Fruit fly (Drosophila melanogaster): ENCODE data around the gene ringer.

The ringer gene

DNA sequence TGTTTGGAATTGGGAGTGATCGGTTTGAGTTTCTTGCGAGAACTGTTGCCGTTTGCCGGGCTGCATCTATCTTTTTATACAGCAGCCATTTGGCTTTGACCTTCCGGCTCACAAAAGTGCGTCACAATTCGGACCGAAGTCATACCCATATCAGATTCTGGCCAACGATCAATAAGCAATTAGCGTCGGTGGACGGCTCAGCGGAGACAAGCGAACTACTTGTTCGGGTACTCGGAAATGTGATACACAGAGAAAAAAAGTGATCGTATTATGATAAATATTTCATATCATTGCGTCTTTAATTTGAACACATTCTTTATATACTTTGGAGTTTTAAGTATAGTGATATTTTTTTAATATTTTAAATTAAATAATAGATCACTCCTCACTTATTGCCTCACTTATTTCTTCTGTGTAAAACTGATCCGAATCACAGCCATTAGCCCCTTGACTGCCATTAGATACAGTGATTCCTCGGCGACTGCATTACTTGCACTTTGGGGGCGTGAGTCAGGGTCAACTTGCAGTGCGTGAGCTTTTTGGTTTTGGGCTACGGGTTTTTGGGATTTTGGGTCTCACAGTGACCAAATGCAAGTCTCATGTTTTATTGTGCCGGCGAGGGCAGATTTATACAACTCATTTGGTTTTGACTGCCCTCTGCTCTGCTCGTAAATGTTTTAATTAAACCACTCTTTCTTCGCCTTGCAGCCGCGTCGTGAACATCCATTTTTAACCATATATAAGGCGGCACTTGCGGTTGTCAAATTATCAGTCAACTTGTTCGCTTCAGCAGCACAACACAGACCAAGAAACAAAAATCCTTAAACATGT, 53.2 kb downstream of the ringer start, which contains the start of the genes CG13043 and CG13063 (continued):
- TF ChIP-seq YL-1 (GFP tag; optimal IDR thresholded peaks at IDR 0.05) (no peak), sob (GFP tag; IDR thresholded peaks at IDR 0.05) (no peak), CG6791 (GFP tag; IDR thresholded peaks at IDR 0.05; ENCODE audit: partially characterized antibody) (no peak), gem (tag; optimal IDR thresholded peaks at IDR 0.05) (peak; percentile 59), Mrtf (GFP tag; IDR thresholded peaks at IDR 0.05) (no peak), lmd (GFP tag; IDR thresholded peaks at IDR 0.05) (no peak), CG4707 (GFP tag; optimal IDR thresholded peaks at IDR 0.05) (no peak), CG5953 (GFP tag; IDR thresholded peaks at IDR 0.05) (no peak), h (optimal IDR thresholded peaks at IDR 0.05) (no peak), CG6689 (GFP tag; IDR thresholded peaks at IDR 0.05) (no peak), Six4 (GFP tag; optimal IDR thresholded peaks at IDR 0.05) (no peak), lov (optimal IDR thresholded peaks at IDR 0.05) (no peak), lov (GFP tag; IDR thresholded peaks at IDR 0.05) (no peak), gsb-n (tag; optimal IDR thresholded peaks at IDR 0.05) (peak; percentile 58), CG7556 (GFP tag; optimal IDR thresholded peaks at IDR 0.05) (peak; percentile 11), CG10543 (GFP tag; optimal IDR thresholded peaks at IDR 0.05) (no peak), MESR4 (GFP tag; optimal IDR thresholded peaks at IDR 0.05) (no peak), cad (GFP tag; optimal IDR thresholded peaks at IDR 0.05) (no peak), CG12236 (GFP tag; optimal IDR thresholded peaks at IDR 0.05) (no peak), sens (GFP tag) (no peak), NK7.1 (GFP tag; optimal IDR thresholded peaks at IDR 0.05) (no peak), hkb (optimal IDR thresholded peaks at IDR 0.05) (no peak), hkb (GFP tag; IDR thresholded peaks at IDR 0.05) (0 out of 2 replicates have a peak, but pooled peaks have one; percentile 25), peb (GFP tag; IDR thresholded peaks at IDR 0.05) (no peak), Dip2 (GFP tag; IDR thresholded peaks at IDR 0.05) (no peak), Nf-YB (GFP tag; optimal IDR thresholded peaks at IDR 0.05) (no peak), CG11093 (GFP tag; IDR thresholded peaks at IDR 0.05) (no peak), stc (GFP tag; IDR thresholded peaks at IDR 0.05) (no peak), CG17912 (GFP tag; optimal IDR thresholded peaks at IDR 0.05) (no peak), ewg (GFP tag; optimal IDR thresholded peaks at IDR 0.05) (no peak), CG14441 (GFP tag; IDR thresholded peaks at IDR 0.05) (0 out of 2 replicates have a peak, but pooled peaks have one; percentile 27), kah (GFP tag; optimal IDR thresholded peaks at IDR 0.05) (no peak), usp (GFP tag; optimal IDR thresholded peaks at IDR 0.05) (no peak), CG9932 (GFP tag; IDR thresholded peaks at IDR 0.05) (no peak), ac (GFP tag; optimal IDR thresholded peaks at IDR 0.05) (no peak), CG18599 (GFP tag; optimal IDR thresholded peaks at IDR 0.05) (no peak), CG33213 (GFP tag; optimal IDR thresholded peaks at IDR 0.05) (no peak), CTCF (GFP tag; optimal IDR thresholded peaks at IDR 0.05) (no peak), CG31441 (GFP tag; IDR thresholded peaks at IDR 0.05) (0 out of 2 replicates have a peak, but pooled peaks have one; percentile 23), phol (tag; optimal IDR thresholded peaks at IDR 0.05) (no peak), ken (GFP tag; IDR thresholded peaks at IDR 0.05) (no peak), CG15479 (GFP tag; optimal IDR thresholded peaks at IDR 0.05) (no peak), Ptx1 (GFP tag; IDR thresholded peaks at IDR 0.05) (peak; percentile 35; the same call in 1 of the 2 replicates), CG13123 (GFP tag; optimal IDR thresholded peaks at IDR 0.05) (no peak), jigr1 (GFP tag; IDR thresholded peaks at IDR 0.05) (no peak), CG34224 (GFP tag; IDR thresholded peaks at IDR 0.05; ENCODE audit: partially characterized antibody) (no peak), CG11723 (GFP tag; optimal IDR thresholded peaks at IDR 0.05) (no peak), CG9215 (GFP tag; IDR thresholded peaks at IDR 0.05) (no peak), CG34376 (GFP tag; optimal IDR thresholded peaks at IDR 0.05) (no peak), Hr39 (optimal IDR thresholded peaks at IDR 0.05) (no peak), pb (GFP tag; optimal IDR thresholded peaks at IDR 0.05) (no peak), Hsf (GFP tag; optimal IDR thresholded peaks at IDR 0.05) (no peak), CG17568 (GFP tag; optimal IDR thresholded peaks at IDR 0.05) (no peak)

All from whole organism, embryonic.